Worm (Caenorhabditis elegans) whole organism, L2 larva: Measurements from ENCODE around the gene clec-257.
A peak's percentile ranks its signal among the peaks of the same experiment; 100 is the strongest.

ENCODE experiments used
- F13H6.1 ChIP-seq: sonication (generic microtip); optimal IDR thresholded peaks from 2 replicates; lab custom pipeline; 2016; ENCODE audit warnings: missing genetic modification characterization, missing compliant biosample characterization
- Y55F3AM.14 ChIP-seq: fragments of 200-800 bp; sonication (Bioruptor generic); optimal IDR thresholded peaks from 2 replicates; lab custom pipeline; 2018; ENCODE audit warnings: mild to moderate bottlenecking, missing genetic modification characterization, missing compliant biosample characterization
- ZK546.5 ChIP-seq: sonication (generic microtip); optimal IDR thresholded peaks from 2 replicates; lab custom pipeline; 2017; ENCODE audit warnings: missing biosample characterization, missing genetic modification characterization
- alr-1 ChIP-seq: fragments of 150-350 bp; optimal IDR thresholded peaks from 2 replicates; lab custom pipeline; 2014; ENCODE audit warnings: missing biosample characterization, missing genetic modification characterization
- aly-2 ChIP-seq: fragments of 150-350 bp; optimal IDR thresholded peaks from 2 replicates; lab custom pipeline; 2014; ENCODE audit warnings: missing biosample characterization, missing genetic modification characterization
- blmp-1 ChIP-seq: sonication (generic microtip); optimal IDR thresholded peaks from 2 replicates; lab custom pipeline; 2017; ENCODE audit warnings: missing genetic modification characterization, mild to moderate bottlenecking, missing compliant biosample characterization, antibody characterized with exemption, moderate library complexity; ENCODE audit not compliant: insufficient read depth
- ceh-16 ChIP-seq: fragments of 150-350 bp; optimal IDR thresholded peaks from 2 replicates; lab custom pipeline; 2014; ENCODE audit warnings: missing biosample characterization, missing genetic modification characterization
- crh-2 ChIP-seq: sonication (generic microtip); optimal IDR thresholded peaks from 2 replicates; lab custom pipeline; 2017; ENCODE audit warnings: missing biosample characterization, missing genetic modification characterization
- dmd-4 ChIP-seq: sonication (generic microtip); optimal IDR thresholded peaks from 2 replicates; lab custom pipeline; 2017; ENCODE audit warnings: missing biosample characterization, missing genetic modification characterization
- egl-27 ChIP-seq: sonication (generic microtip); optimal IDR thresholded peaks from 3 replicates; lab custom pipeline; 2017; ENCODE audit warnings: missing biosample characterization, missing genetic modification reagents, missing genetic modification characterization
- elt-3 ChIP-seq: sonication (generic microtip); optimal IDR thresholded peaks from 2 replicates; lab custom pipeline; 2017; ENCODE audit warnings: missing biosample characterization, missing genetic modification characterization
- fos-1 ChIP-seq: fragments of 150-350 bp; optimal IDR thresholded peaks from 2 replicates; lab custom pipeline; 2014; ENCODE audit warnings: missing biosample characterization, missing genetic modification characterization
- gmeb-1 ChIP-seq: fragments of 150-350 bp; optimal IDR thresholded peaks from 2 replicates; lab custom pipeline; 2014; ENCODE audit warnings: missing biosample characterization, missing genetic modification characterization
- lin-11 ChIP-seq: fragments of 150-350 bp; sonication (generic microtip); optimal IDR thresholded peaks from 2 replicates; lab custom pipeline; 2014; ENCODE audit warnings: missing biosample characterization, missing genetic modification characterization, inconsistent platforms, mixed read lengths
- lin-13 ChIP-seq: fragments of 150-350 bp; optimal IDR thresholded peaks from 2 replicates; lab custom pipeline; 2014; ENCODE audit warnings: missing biosample characterization, missing genetic modification reagents, missing genetic modification characterization
- lin-39 ChIP-seq: fragments of 150-350 bp; optimal IDR thresholded peaks from 2 replicates; lab custom pipeline; 2014; ENCODE audit warnings: missing biosample characterization, missing genetic modification reagents, missing genetic modification characterization
- lsy-2 ChIP-seq, 2 experiments: fragments of 150-350 bp in 1 of 2; sonication (generic microtip) in 1 of 2; optimal IDR thresholded peaks; 2 replicates each; lab custom pipeline; 2014 to 2017; ENCODE audit warnings: missing biosample characterization in 2 of 2, missing genetic modification characterization in 2 of 2
- mbf-1 ChIP-seq: sonication (generic microtip); optimal IDR thresholded peaks from 2 replicates; lab custom pipeline; 2017; ENCODE audit warnings: missing biosample characterization, missing genetic modification characterization
- mdl-1 ChIP-seq, 2 experiments: fragments of 150-350 bp in 1 of 2; sonication (generic microtip) in 1 of 2; optimal IDR thresholded peaks; 2 replicates each; lab custom pipeline; 2017; ENCODE audit warnings: missing biosample characterization in 2 of 2, missing genetic modification characterization in 2 of 2
- nhr-10 ChIP-seq: sonication (generic microtip); optimal IDR thresholded peaks from 2 replicates; lab custom pipeline; 2017; ENCODE audit warnings: missing biosample characterization, missing genetic modification characterization
- nhr-11 ChIP-seq: fragments of 150-350 bp; optimal IDR thresholded peaks from 2 replicates; lab custom pipeline; 2014; ENCODE audit warnings: missing biosample characterization, missing genetic modification characterization
- nhr-12 ChIP-seq: fragments of 150-350 bp; optimal IDR thresholded peaks from 2 replicates; lab custom pipeline; 2014; ENCODE audit warnings: missing biosample characterization, missing genetic modification characterization
- nhr-129 ChIP-seq: fragments of 150-350 bp; optimal IDR thresholded peaks from 2 replicates; lab custom pipeline; 2014; ENCODE audit warnings: missing biosample characterization, missing genetic modification characterization
- nhr-23 ChIP-seq: fragments of 150-350 bp; optimal IDR thresholded peaks from 2 replicates; lab custom pipeline; 2014; ENCODE audit warnings: missing biosample characterization, missing genetic modification reagents, missing genetic modification characterization
- nhr-237 ChIP-seq: fragments of 150-350 bp; optimal IDR thresholded peaks from 2 replicates; lab custom pipeline; 2014; ENCODE audit warnings: missing biosample characterization, missing genetic modification characterization
- nhr-77 ChIP-seq: fragments of 150-350 bp; optimal IDR thresholded peaks from 2 replicates; lab custom pipeline; 2014; ENCODE audit warnings: missing biosample characterization, missing genetic modification characterization
- peb-1 ChIP-seq: fragments of 150-350 bp; optimal IDR thresholded peaks from 2 replicates; lab custom pipeline; 2014; ENCODE audit warnings: missing biosample characterization, missing genetic modification characterization
- sem-4 ChIP-seq: fragments of 150-350 bp; optimal IDR thresholded peaks from 2 replicates; lab custom pipeline; 2014; ENCODE audit warnings: missing biosample characterization, missing genetic modification reagents, missing genetic modification characterization
- skn-1 ChIP-seq: sonication (generic microtip); optimal IDR thresholded peaks from 2 replicates; lab custom pipeline; 2017; ENCODE audit warnings: missing biosample characterization, missing genetic modification characterization
- sma-3 ChIP-seq: sonication (generic microtip); optimal IDR thresholded peaks from 2 replicates; lab custom pipeline; 2016; ENCODE audit warnings: missing genetic modification reagents, missing genetic modification characterization, missing compliant biosample characterization
- sma-9 ChIP-seq, 2 experiments: fragments of 150-350 bp in 1 of 2; sonication (generic microtip) in 1 of 2; optimal IDR thresholded peaks; 2 replicates each; lab custom pipeline; 2014 to 2016; ENCODE audit warnings: missing genetic modification characterization in 2 of 2, mild to moderate bottlenecking in 1 of 2, missing biosample characterization in 1 of 2, missing compliant biosample characterization in 1 of 2, missing genetic modification reagents in 1 of 2, moderate library complexity in 1 of 2
- snpc-4 ChIP-seq: fragments of 150-350 bp; optimal IDR thresholded peaks from 2 replicates; lab custom pipeline; 2014; ENCODE audit warnings: missing biosample characterization, missing genetic modification characterization
- unc-39 ChIP-seq: fragments of 150-350 bp; optimal IDR thresholded peaks from 2 replicates; lab custom pipeline; 2014; ENCODE audit warnings: missing biosample characterization, missing genetic modification characterization
- unc-55 ChIP-seq: fragments of 150-350 bp; sonication (generic microtip); optimal IDR thresholded peaks from 3 replicates; lab custom pipeline; 2014; ENCODE audit warnings: missing biosample characterization, missing genetic modification reagents, missing genetic modification characterization
- unc-62 ChIP-seq: fragments of 150-350 bp; optimal IDR thresholded peaks from 2 replicates; lab custom pipeline; 2014; ENCODE audit warnings: missing biosample characterization, missing genetic modification reagents, missing genetic modification characterization
- zag-1 ChIP-seq: fragments of 150-350 bp; optimal IDR thresholded peaks from 2 replicates; lab custom pipeline; 2014; ENCODE audit warnings: missing biosample characterization, missing genetic modification characterization
- ztf-1 ChIP-seq: fragments of 200-800 bp; sonication (Bioruptor generic); conservative IDR thresholded peaks from 2 replicates; pipeline ENCODE4 v1.3.6; 2022; ENCODE audit warnings: missing genetic modification characterization, missing compliant biosample characterization
- ztf-11 ChIP-seq: sonication (generic microtip); optimal IDR thresholded peaks from 2 replicates; lab custom pipeline; 2017; ENCODE audit warnings: missing biosample characterization, missing genetic modification characterization

The clec-257 gene

DNA sequence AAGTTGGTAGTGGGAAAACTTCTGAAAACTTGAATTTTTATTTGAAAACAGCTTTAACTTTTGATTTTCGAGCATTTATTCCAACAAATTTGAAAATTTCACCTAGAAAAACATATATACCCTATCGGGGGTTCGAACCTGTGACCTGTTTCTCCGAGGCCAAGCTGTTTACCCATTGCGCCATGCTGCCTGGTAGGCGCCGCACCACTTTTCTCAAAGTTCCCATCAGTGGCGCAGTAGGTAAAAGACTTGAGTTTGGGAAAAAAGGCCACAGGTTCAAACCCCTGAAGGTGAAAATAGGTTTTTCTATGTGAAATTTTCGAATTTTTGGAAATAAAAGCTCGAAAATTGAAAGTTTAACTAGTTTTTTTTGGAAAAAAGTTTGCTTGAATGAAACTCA lies 7.7 kb downstream of the clec-257 start:
- TF ChIP-seq elt-3: no peak
- no peak for TF ChIP-seq aly-2 (tag; lab: Kevin White, UChicago)
- no peak for TF ChIP-seq snpc-4 (tag; lab: Kevin White, UChicago)
- TF ChIP-seq Y55F3AM.14: no peak
- TF ChIP-seq ztf-1 (GFP tag; lab: Robert Waterston, UW): no peak
- no peak for TF ChIP-seq skn-1 (tag; lab: Kevin White, UChicago)
- no peak for TF ChIP-seq unc-62 (GFP tag; lab: Kevin White, UChicago)
- TF ChIP-seq nhr-237 (tag; lab: Kevin White, UChicago): no peak
- no peak for TF ChIP-seq zag-1 (tag; lab: Kevin White, UChicago)

DNA sequence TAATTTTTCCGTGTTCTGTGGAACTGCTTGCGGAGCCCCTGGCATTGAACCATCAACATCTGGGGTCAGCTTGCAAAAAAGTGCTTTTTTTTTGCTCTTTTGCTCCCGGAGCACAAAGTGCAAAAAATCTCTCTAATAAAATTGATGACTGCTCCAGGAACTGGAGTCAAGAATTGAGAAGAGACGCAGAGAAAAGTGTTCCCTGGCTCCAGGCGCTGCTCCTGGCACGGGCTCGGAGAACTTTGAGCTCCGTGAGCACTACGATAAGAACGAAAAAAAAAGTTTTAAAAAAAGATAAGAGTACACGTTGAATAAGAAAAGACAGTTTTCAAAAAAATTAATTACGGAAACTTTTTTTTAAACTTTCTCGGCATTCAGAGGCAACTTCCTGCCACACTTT lies 9.9 kb downstream of the clec-257 start:
- TF ChIP-seq sma-9 (GFP tag; optimal IDR thresholded peaks at IDR 0.05; lab: Kevin White, UChicago): peak; percentile 60
- no peak for TF ChIP-seq sma-9 (tag; optimal IDR thresholded peaks at IDR 0.05; lab: Kevin White, UChicago)
- no peak for TF ChIP-seq dmd-4 (tag; lab: Kevin White, UChicago)
- no peak for TF ChIP-seq nhr-11 (tag; lab: Kevin White, UChicago)
- peak; percentile 11 for TF ChIP-seq crh-2 (tag; lab: Kevin White, UChicago)
- no peak for TF ChIP-seq sma-3 (GFP tag; lab: Kevin White, UChicago)
- TF ChIP-seq fos-1: peak; percentile 58
- TF ChIP-seq nhr-129 (tag; lab: Kevin White, UChicago): no peak
- no peak for TF ChIP-seq nhr-12 (tag; lab: Kevin White, UChicago)
- no peak for TF ChIP-seq peb-1 (tag; lab: Kevin White, UChicago)

DNA sequence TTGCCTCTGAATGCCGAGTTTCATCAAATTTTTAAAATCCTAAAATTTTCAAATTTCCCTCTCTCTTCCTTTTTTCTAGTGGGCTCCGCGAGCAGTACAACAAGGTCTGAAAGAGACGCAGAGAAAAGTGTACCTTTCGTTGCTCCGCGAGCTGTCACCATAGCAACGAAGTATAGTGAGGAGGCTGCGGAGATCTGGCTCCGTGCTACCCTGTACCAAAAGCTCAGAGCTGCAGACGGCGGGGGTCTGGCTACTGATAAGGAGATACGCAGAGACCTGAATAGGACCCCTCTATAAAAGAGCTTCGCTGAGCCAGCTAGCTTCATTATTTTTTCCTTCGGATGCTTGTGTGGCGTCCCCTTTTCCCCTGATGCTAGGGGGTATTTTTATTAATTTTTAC lies 10.6 kb downstream of the clec-257 start, which contains the start of gene Y17D7B.10:
Y17D7B.10 (plus strand) TSS at position 243 of the 400 bp plus-strand sequence.
- TF ChIP-seq egl-27 (tag; lab: Kevin White, UChicago) (no peak), lin-11 (tag; lab: Kevin White, UChicago) (peak; percentile 32)

DNA sequence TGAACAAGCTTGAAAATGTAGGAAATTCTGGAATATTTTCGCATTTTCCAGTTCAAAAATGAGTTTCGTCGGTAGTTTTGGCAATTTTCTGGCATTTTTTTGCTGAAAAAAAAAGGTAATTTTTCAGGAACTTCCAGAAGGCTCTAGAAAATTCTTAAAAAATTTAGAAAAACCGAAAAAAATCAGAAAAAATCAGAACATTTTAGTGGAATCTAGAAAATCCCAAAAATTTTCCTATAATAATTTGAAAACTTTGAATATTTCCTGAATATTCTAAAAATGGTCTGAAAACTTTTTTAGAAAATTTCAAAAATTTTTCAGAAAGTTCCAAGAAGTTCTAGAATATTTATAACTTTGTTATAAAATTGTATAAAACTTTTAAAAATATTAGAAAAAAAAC lies 13.8 kb downstream of the clec-257 start, which contains the start of gene Y17D7B.3:
Y17D7B.3 (minus strand) TSS at position 101 of the 400 bp plus-strand sequence.
- TF ChIP-seq sma-9 (GFP tag; optimal IDR thresholded peaks at IDR 0.05; lab: Kevin White, UChicago): no peak
- no peak for TF ChIP-seq sma-9 (tag; optimal IDR thresholded peaks at IDR 0.05; lab: Kevin White, UChicago)
- no peak for TF ChIP-seq mdl-1 (tag; optimal IDR thresholded peaks at IDR 0.05; lab: Kevin White, UChicago)
- no peak for TF ChIP-seq elt-3
- no peak for TF ChIP-seq nhr-11 (tag; lab: Kevin White, UChicago)
- no peak for TF ChIP-seq mbf-1 (tag; lab: Kevin White, UChicago)
- TF ChIP-seq nhr-23 (tag; lab: Kevin White, UChicago): no peak
- TF ChIP-seq nhr-10 (tag; lab: Kevin White, UChicago): no peak
- no peak for TF ChIP-seq lsy-2 (tag; optimal IDR thresholded peaks at IDR 0.05; lab: Kevin White, UChicago)
- no peak for TF ChIP-seq gmeb-1 (tag; lab: Kevin White, UChicago)
- no peak for TF ChIP-seq zag-1 (tag; lab: Kevin White, UChicago)
- no peak for TF ChIP-seq lin-13 (GFP tag; lab: Kevin White, UChicago)
- TF ChIP-seq ztf-1 (GFP tag; lab: Robert Waterston, UW): no peak
- no peak for TF ChIP-seq blmp-1 (tag; lab: Kevin White, UChicago)
- TF ChIP-seq unc-39 (tag; lab: Kevin White, UChicago): no peak
- no peak for TF ChIP-seq alr-1 (tag; lab: Kevin White, UChicago)
- no peak for TF ChIP-seq nhr-77 (tag; lab: Kevin White, UChicago)
- TF ChIP-seq ceh-16 (tag; lab: Kevin White, UChicago): no peak
- TF ChIP-seq sem-4 (tag; lab: Kevin White, UChicago): no peak

DNA sequence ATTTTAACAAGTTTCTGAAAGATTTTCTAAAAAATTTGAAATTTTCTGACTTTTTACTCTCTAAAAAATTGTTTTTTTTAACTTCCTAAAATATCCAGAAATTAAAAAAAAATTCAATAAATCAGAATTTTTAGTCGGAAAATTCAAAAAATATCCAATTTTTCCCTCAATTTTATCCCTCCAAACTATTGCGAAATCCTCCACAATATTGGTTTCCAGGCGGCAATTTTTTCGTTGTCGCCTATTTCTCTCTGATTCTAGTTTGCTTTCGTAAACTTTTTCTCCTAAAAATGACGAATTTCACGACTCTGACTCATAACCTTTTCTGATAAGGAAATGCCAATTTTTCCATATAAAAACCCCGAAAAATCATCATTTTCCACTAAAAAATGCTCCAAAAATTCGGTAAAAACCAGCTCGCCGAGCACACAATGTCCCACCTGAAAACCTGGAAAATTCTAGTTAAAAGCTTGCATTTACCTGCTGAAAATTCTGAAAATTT lies 14.6 kb downstream of the clec-257 start, which contains the start of gene Y17D7B.2:
Y17D7B.2 (plus strand) TSS at position 323 of the 502 bp plus-strand sequence.
- TF ChIP-seq skn-1 (tag; lab: Kevin White, UChicago): no peak
- no peak for TF ChIP-seq ztf-11 (tag; lab: Kevin White, UChicago)
- TF ChIP-seq F13H6.1: no peak
- TF ChIP-seq lin-39 (tag; lab: Kevin White, UChicago): no peak
- TF ChIP-seq unc-55 (GFP tag; lab: Kevin White, UChicago): no peak
- TF ChIP-seq Y55F3AM.14: no peak
- TF ChIP-seq fos-1: peak; percentile 73
- TF ChIP-seq ZK546.5 (tag; lab: Kevin White, UChicago): no peak
